Fruit fly (Drosophila melanogaster): Measurements from ENCODE around the gene Sec71.
A peak's percentile ranks its signal among the peaks of the same experiment; 100 is the strongest.

The Sec71 gene

dm6 chr2L:13835002-13835910, 41.9 kb downstream of the Sec71 start, which contains the start of the genes mRpS23 and CenG1A:
Gene mRpS23 (minus strand): TSS chr2L:13835072.
Gene CenG1A (plus strand): TSS chr2L:13835564.
- TF ChIP-seq Lim3 (GFP tag; IDR thresholded peaks at IDR 0.05) (peak; percentile 99), Dek (tag; optimal IDR thresholded peaks at IDR 0.05) (peak; percentile 100), CG7271 (tag; optimal IDR thresholded peaks at IDR 0.05) (peak; percentile 99), jumu (GFP tag; optimal IDR thresholded peaks at IDR 0.05) (peak; percentile 100), CG42726 (GFP tag; IDR thresholded peaks at IDR 0.05; ENCODE audit: partially characterized antibody) (peak; percentile 64), CG3407 (GFP tag; optimal IDR thresholded peaks at IDR 0.05) (peak; percentile 99), kah (GFP tag; optimal IDR thresholded peaks at IDR 0.05) (peak; percentile 99), yki (optimal IDR thresholded peaks at IDR 0.05) (peak; percentile 10), eyg (GFP tag; optimal IDR thresholded peaks at IDR 0.05) (peak; percentile 99), Deaf1 (tag; optimal IDR thresholded peaks at IDR 0.05) (peak; percentile 91), caup (GFP tag; optimal IDR thresholded peaks at IDR 0.05; ENCODE audit: severe bottlenecking) (peak; percentile 100), CG13424 (tag; optimal IDR thresholded peaks at IDR 0.05) (peak; percentile 100), CG10654 (GFP tag; optimal IDR thresholded peaks at IDR 0.05) (peak; percentile 100), HLHmδ (GFP tag; optimal IDR thresholded peaks at IDR 0.05) (peak; percentile 86), CG7745 (tag; optimal IDR thresholded peaks at IDR 0.05) (peak; percentile 97), Lhr (GFP tag; optimal IDR thresholded peaks at IDR 0.05) (peak; percentile 99), Six4 (GFP tag; optimal IDR thresholded peaks at IDR 0.05) (peak; percentile 100), CG12391 (tag; optimal IDR thresholded peaks at IDR 0.05) (peak; percentile 100), lov (optimal IDR thresholded peaks at IDR 0.05) (no peak), lov (GFP tag; IDR thresholded peaks at IDR 0.05) (peak; percentile 100), CG4404 (GFP tag; IDR thresholded peaks at IDR 0.05) (peak; percentile 100), Ets65A (GFP tag) (peak; percentile 100), CG7839 (tag; optimal IDR thresholded peaks at IDR 0.05) (peak; percentile 100), lilli (GFP tag; optimal IDR thresholded peaks at IDR 0.05) (peak; percentile 100), CG34422 (GFP tag; IDR thresholded peaks at IDR 0.05) (peak; percentile 100), Side (GFP tag; optimal IDR thresholded peaks at IDR 0.05) (peak; percentile 100), CG6175 (GFP tag; IDR thresholded peaks at IDR 0.05) (peak; percentile 100), Fer1 (GFP tag; optimal IDR thresholded peaks at IDR 0.05) (peak; percentile 100), Mad (GFP tag; optimal IDR thresholded peaks at IDR 0.05) (peak; percentile 100), Optix (GFP tag; IDR thresholded peaks at IDR 0.05) (peak; percentile 100), so (GFP tag; IDR thresholded peaks at IDR 0.05) (peak; percentile 100), CG12071 (GFP tag; optimal IDR thresholded peaks at IDR 0.05) (peak; percentile 100), ranshi (GFP tag; IDR thresholded peaks at IDR 0.05) (peak; percentile 100), stc (GFP tag; IDR thresholded peaks at IDR 0.05) (peak; percentile 100), Asciz (GFP tag; optimal IDR thresholded peaks at IDR 0.05) (peak; percentile 100), ewg (GFP tag; optimal IDR thresholded peaks at IDR 0.05) (peak; percentile 99), az2 (GFP tag; optimal IDR thresholded peaks at IDR 0.05) (peak; percentile 100), CG17361 (GFP tag; IDR thresholded peaks at IDR 0.05) (peak; percentile 99), gfzf (GFP tag; optimal IDR thresholded peaks at IDR 0.05) (peak; percentile 84), CG2202 (tag; optimal IDR thresholded peaks at IDR 0.05) (peak; percentile 99), Meics (GFP tag; optimal IDR thresholded peaks at IDR 0.05) (peak; percentile 100), CG18011 (GFP tag; optimal IDR thresholded peaks at IDR 0.05) (peak; percentile 94), ind (GFP tag; optimal IDR thresholded peaks at IDR 0.05) (peak; percentile 100), CG4360 (GFP tag; IDR thresholded peaks at IDR 0.05) (peak; percentile 95), ems (GFP tag; optimal IDR thresholded peaks at IDR 0.05) (peak; percentile 100), CG14441 (GFP tag; IDR thresholded peaks at IDR 0.05) (peak; percentile 100), corto (GFP tag; optimal IDR thresholded peaks at IDR 0.05) (no peak), Awh (GFP tag; IDR thresholded peaks at IDR 0.05) (peak; percentile 100), psq (GFP tag; optimal IDR thresholded peaks at IDR 0.05) (peak; percentile 96)

Data from whole organism, embryonic.